Fruit fly (Drosophila melanogaster): ENCODE data around the gene Tsp26A.

Gene Tsp26A

DNA sequence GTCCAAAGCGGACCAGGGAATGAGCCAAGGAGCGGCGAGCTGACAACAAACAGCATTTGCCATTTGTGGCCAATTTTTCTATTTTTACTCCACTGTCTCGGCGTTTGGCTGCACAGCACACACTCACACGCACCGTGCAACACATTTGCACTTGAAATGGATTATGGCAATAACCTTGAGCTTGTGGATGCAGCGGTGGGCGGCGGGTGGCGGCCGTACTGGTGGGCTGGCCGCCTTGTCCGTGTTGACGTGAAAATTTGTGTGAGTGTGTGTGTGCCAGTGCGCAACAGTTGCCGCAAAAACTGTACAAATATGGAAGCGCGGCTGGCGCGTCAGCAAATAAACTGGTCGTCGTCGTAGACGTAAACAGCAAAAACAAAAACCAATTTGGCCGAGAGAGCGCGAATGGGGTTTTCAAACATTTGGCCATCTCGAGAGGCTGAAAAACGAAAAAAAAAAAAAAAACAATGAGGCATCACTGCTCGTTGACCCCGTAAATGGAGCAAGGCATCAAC, 24.9 kb upstream of the Tsp26A start (continued):
- TF ChIP-seq ham (GFP tag; IDR thresholded peaks at IDR 0.05) = no peak
- peak; percentile 5 for TF ChIP-seq lab (GFP tag; optimal IDR thresholded peaks at IDR 0.05)
- no peak for TF ChIP-seq vvl (GFP tag; IDR thresholded peaks at IDR 0.05)
- peak; percentile 40; the same call in 1 of the 2 replicates for TF ChIP-seq crol (GFP tag; IDR thresholded peaks at IDR 0.05)
- no peak for TF ChIP-seq CG4282 (GFP tag; optimal IDR thresholded peaks at IDR 0.05)
- TF ChIP-seq yki (optimal IDR thresholded peaks at IDR 0.05) = no peak
- TF ChIP-seq Drgx (GFP tag; IDR thresholded peaks at IDR 0.05) = no peak
- no peak for TF ChIP-seq zfh2 (GFP tag; optimal IDR thresholded peaks at IDR 0.05)
- 0 out of 3 replicates have a peak, but pooled peaks have one; percentile 40 for TF ChIP-seq HLH4C (GFP tag; IDR thresholded peaks at IDR 0.05; ENCODE audit: partially characterized antibody)
- TF ChIP-seq sens (GFP tag) = peak; percentile 23
- no peak for TF ChIP-seq CG33557 (GFP tag; optimal IDR thresholded peaks at IDR 0.05)
- TF ChIP-seq ERR (GFP tag; optimal IDR thresholded peaks at IDR 0.05) = no peak
- TF ChIP-seq Scr (GFP tag; IDR thresholded peaks at IDR 0.05; ENCODE audit: partially characterized antibody) = no peak
- TF ChIP-seq br (optimal IDR thresholded peaks at IDR 0.05) = no peak
- TF ChIP-seq B-H1 (GFP tag; IDR thresholded peaks at IDR 0.05) = no peak
- no peak for TF ChIP-seq Nf-YB (GFP tag; optimal IDR thresholded peaks at IDR 0.05)
- no peak for TF ChIP-seq CG13775 (GFP tag; optimal IDR thresholded peaks at IDR 0.05)
- no peak for TF ChIP-seq CG6813 (GFP tag; optimal IDR thresholded peaks at IDR 0.05)
- peak; percentile 71 for TF ChIP-seq ftz-f1 (GFP tag; optimal IDR thresholded peaks at IDR 0.05)
- no peak for TF ChIP-seq Trl (optimal IDR thresholded peaks at IDR 0.05)
- no peak for TF ChIP-seq Trl (GFP tag; optimal IDR thresholded peaks at IDR 0.05)
- no peak for TF ChIP-seq pum (GFP tag; optimal IDR thresholded peaks at IDR 0.05)
- no peak for TF ChIP-seq CG9932 (GFP tag; IDR thresholded peaks at IDR 0.05)
- TF ChIP-seq CG4617 (GFP tag; optimal IDR thresholded peaks at IDR 0.05; ENCODE audit: borderline replicate concordance) = no peak
- no peak for TF ChIP-seq CG12659 (GFP tag; optimal IDR thresholded peaks at IDR 0.05)
- no peak for TF ChIP-seq CTCF (GFP tag; optimal IDR thresholded peaks at IDR 0.05)
- TF ChIP-seq CG12942 (GFP tag; optimal IDR thresholded peaks at IDR 0.05) = no peak
- no peak for TF ChIP-seq CG13296 (GFP tag; optimal IDR thresholded peaks at IDR 0.05)
- TF ChIP-seq abd-A (tag; optimal IDR thresholded peaks at IDR 0.05) = no peak
- TF ChIP-seq CG8944 (GFP tag; optimal IDR thresholded peaks at IDR 0.05) = no peak
- TF ChIP-seq CG6689 (GFP tag; IDR thresholded peaks at IDR 0.05) = no peak
- no peak for TF ChIP-seq HLH3B (GFP tag; IDR thresholded peaks at IDR 0.05)
- TF ChIP-seq Rfx (GFP tag; IDR thresholded peaks at IDR 0.05) = peak; percentile 39; the same call in 1 of the 2 replicates
- no peak for TF ChIP-seq CG10147 (GFP tag; optimal IDR thresholded peaks at IDR 0.05)
- TF ChIP-seq CG6175 (GFP tag; IDR thresholded peaks at IDR 0.05) = 0 out of 3 replicates have a peak, but pooled peaks have one; percentile 46
- 0 out of 3 replicates have a peak, but pooled peaks have one; percentile 19 for TF ChIP-seq CG34422 (GFP tag; IDR thresholded peaks at IDR 0.05)
- TF ChIP-seq CG17361 (GFP tag; IDR thresholded peaks at IDR 0.05) = no peak
- TF ChIP-seq Mad (GFP tag; optimal IDR thresholded peaks at IDR 0.05) = no peak
- no peak for TF ChIP-seq emc (GFP tag; optimal IDR thresholded peaks at IDR 0.05)
- TF ChIP-seq ro (GFP tag; IDR thresholded peaks at IDR 0.05) = no peak
- TF ChIP-seq CG16815 (GFP tag; optimal IDR thresholded peaks at IDR 0.05) = no peak
- TF ChIP-seq pita (GFP tag; optimal IDR thresholded peaks at IDR 0.05) = no peak
- no peak for TF ChIP-seq row (GFP tag; IDR thresholded peaks at IDR 0.05)
- no peak for TF ChIP-seq shn (GFP tag; optimal IDR thresholded peaks at IDR 0.05)
- no peak for TF ChIP-seq Rx (GFP tag; IDR thresholded peaks at IDR 0.05)
- TF ChIP-seq CG10321 (GFP tag; IDR thresholded peaks at IDR 0.05) = 0 out of 2 replicates have a peak, but pooled peaks have one; percentile 26
- TF ChIP-seq CG2889 (GFP tag; IDR thresholded peaks at IDR 0.05) = no peak
- no peak for TF ChIP-seq Jarid2 (GFP tag; optimal IDR thresholded peaks at IDR 0.05)
- no peak for TF ChIP-seq Oaz (GFP tag; IDR thresholded peaks at IDR 0.05)
